Worm (Caenorhabditis elegans) whole organism, young adult: ENCODE measurements around the gene cdk-4.

Experiments used
- B0019.2 ChIP-seq: fragments of 200-800 bp; sonication (Bioruptor generic); conservative IDR thresholded peaks from 2 replicates; pipeline ENCODE4 v1.3.6; 2022; ENCODE audit warnings: missing genetic modification reagents, missing genetic modification characterization, missing compliant biosample characterization
- C17E4.6 ChIP-seq: fragments of 200-800 bp; sonication (Bioruptor generic); IDR thresholded peaks from 2 replicates; pipeline ENCODE4 v1.3.6; 2022; ENCODE audit warnings: missing genetic modification reagents, missing genetic modification characterization, missing compliant biosample characterization
- D2030.7 ChIP-seq: fragments of 200-800 bp; sonication (Bioruptor generic); IDR thresholded peaks from 2 replicates; pipeline ENCODE4 v1.3.6; 2022; ENCODE audit warnings: missing genetic modification reagents, missing genetic modification characterization, missing compliant biosample characterization
- F39B2.1 ChIP-seq: fragments of 200-800 bp; sonication (Bioruptor generic); IDR thresholded peaks from 2 replicates; pipeline ENCODE4 v1.3.6; 2022; ENCODE audit warnings: missing genetic modification reagents, missing genetic modification characterization, missing compliant biosample characterization
- F52B5.7 ChIP-seq: sonication (generic microtip); optimal IDR thresholded peaks from 2 replicates; lab custom pipeline; 2016; ENCODE audit warnings: mild to moderate bottlenecking, missing genetic modification characterization, missing compliant biosample characterization
- F55B11.4 ChIP-seq: sonication (generic microtip); optimal IDR thresholded peaks from 2 replicates; lab custom pipeline; 2016; ENCODE audit warnings: missing compliant biosample characterization, missing genetic modification characterization, borderline replicate concordance; ENCODE audit not compliant: insufficient read depth
- K12H6.12 ChIP-seq: fragments of 200-800 bp; sonication (Bioruptor generic); optimal IDR thresholded peaks from 2 replicates; lab custom pipeline; 2018; ENCODE audit warnings: mild to moderate bottlenecking, missing genetic modification characterization, missing compliant biosample characterization
- Y95B8A.8 ChIP-seq: fragments of 200-800 bp; sonication (Bioruptor generic); IDR thresholded peaks from 2 replicates; pipeline ENCODE4 v1.3.6; 2022; ENCODE audit warnings: missing genetic modification reagents, missing genetic modification characterization, missing compliant biosample characterization
- ama-1 ChIP-seq, 3 experiments: fragments of 150-350 bp in 1 of 3; sonication (generic microtip) in 2 of 3; optimal IDR thresholded peaks; 2 replicates each; lab custom pipeline; 2014 to 2018; ENCODE audit warnings: missing biosample characterization in 2 of 3, missing genetic modification characterization in 2 of 3, missing genetic modification reagents in 2 of 3
- attf-3 ChIP-seq: fragments of 200-800 bp; sonication (Bioruptor generic); conservative IDR thresholded peaks from 2 replicates; pipeline ENCODE4 v1.3.6; 2022; ENCODE audit warnings: missing genetic modification reagents, missing genetic modification characterization, missing compliant biosample characterization
- attf-5 ChIP-seq: fragments of 200-800 bp; sonication (Bioruptor generic); optimal IDR thresholded peaks from 2 replicates; lab custom pipeline; 2018; ENCODE audit warnings: mild to moderate bottlenecking, missing genetic modification characterization, missing compliant biosample characterization
- attf-6 ChIP-seq: fragments of 200-800 bp; sonication (Bioruptor generic); IDR thresholded peaks from 2 replicates; pipeline ENCODE4 v1.3.6; 2022; ENCODE audit warnings: missing genetic modification reagents, missing genetic modification characterization, missing compliant biosample characterization
- ceh-40 ChIP-seq: fragments of 200-800 bp; sonication (Bioruptor generic); IDR thresholded peaks from 2 replicates; pipeline ENCODE4 v1.3.6; 2022; ENCODE audit warnings: missing genetic modification characterization, missing compliant biosample characterization
- egl-44 ChIP-seq: fragments of 200-800 bp; sonication (Bioruptor generic); IDR thresholded peaks from 2 replicates; pipeline ENCODE4 v1.3.6; 2022; ENCODE audit warnings: missing genetic modification reagents, missing genetic modification characterization, missing compliant biosample characterization
- fkh-3 ChIP-seq: sonication (generic microtip); optimal IDR thresholded peaks from 2 replicates; lab custom pipeline; 2016; ENCODE audit warnings: mild to moderate bottlenecking, missing genetic modification characterization, missing compliant biosample characterization
- him-1 ChIP-seq: sonication (generic microtip); optimal IDR thresholded peaks from 2 replicates; lab custom pipeline; 2016; ENCODE audit warnings: missing genotype, missing genetic modification reagents, missing genetic modification characterization, missing compliant biosample characterization
- hmg-1.2 ChIP-seq: fragments of 200-800 bp; sonication (Bioruptor generic); IDR thresholded peaks from 2 replicates; pipeline ENCODE4 v1.3.6; 2022; ENCODE audit warnings: missing genetic modification reagents, missing genetic modification characterization, missing compliant biosample characterization
- hrde-1 ChIP-seq: sonication (generic microtip); optimal IDR thresholded peaks from 2 replicates; lab custom pipeline; 2016; ENCODE audit warnings: missing genetic modification characterization, mild to moderate bottlenecking, missing compliant biosample characterization, moderate library complexity, missing genotype, missing genetic modification reagents, borderline replicate concordance
- lag-1 ChIP-seq: fragments of 200-800 bp; sonication (Bioruptor generic); IDR thresholded peaks from 2 replicates; pipeline ENCODE4 v1.3.6; 2022; ENCODE audit warnings: missing genetic modification reagents, missing genetic modification characterization, missing compliant biosample characterization
- lin-35 ChIP-seq, 3 experiments: fragments of 150-350 bp in 2 of 3; sonication (generic microtip) in 1 of 3; optimal IDR thresholded peaks; 2 replicates each; lab custom pipeline; 2014 to 2018; ENCODE audit warnings: missing biosample characterization in 3 of 3, missing genetic modification characterization in 3 of 3, missing genetic modification reagents in 3 of 3
- lin-40 ChIP-seq: sonication (generic microtip); optimal IDR thresholded peaks from 2 replicates; lab custom pipeline; 2016; ENCODE audit warnings: missing genetic modification characterization, mild to moderate bottlenecking, missing compliant biosample characterization, missing genotype, missing genetic modification reagents
- madf-6 ChIP-seq: fragments of 200-800 bp; sonication (Bioruptor generic); IDR thresholded peaks from 2 replicates; pipeline ENCODE4 v1.3.6; 2022; ENCODE audit warnings: missing genetic modification reagents, missing genetic modification characterization, missing compliant biosample characterization
- mxl-1 ChIP-seq: sonication (generic microtip); optimal IDR thresholded peaks from 2 replicates; lab custom pipeline; 2016; ENCODE audit warnings: missing genetic modification characterization, missing compliant biosample characterization
- nhr-27 ChIP-seq: fragments of 200-800 bp; sonication (Bioruptor generic); optimal IDR thresholded peaks from 2 replicates; lab custom pipeline; 2018; ENCODE audit warnings: mild to moderate bottlenecking, missing genetic modification characterization, moderate library complexity, missing compliant biosample characterization
- nhr-80 ChIP-seq: sonication (generic microtip); optimal IDR thresholded peaks from 2 replicates; lab custom pipeline; 2016; ENCODE audit warnings: missing genetic modification characterization, missing compliant biosample characterization
- pbrm-1 ChIP-seq: fragments of 200-800 bp; sonication (Bioruptor generic); IDR thresholded peaks from 2 replicates; pipeline ENCODE4 v1.3.6; 2022; ENCODE audit warnings: missing genetic modification reagents, missing genetic modification characterization, missing compliant biosample characterization
- rec-8 ChIP-seq, 2 experiments: sonication (generic microtip); optimal IDR thresholded peaks; 2 replicates each; lab custom pipeline; 2016; ENCODE audit warnings: mild to moderate bottlenecking in 2 of 2, missing genetic modification characterization in 2 of 2, missing genetic modification reagents in 2 of 2, missing genotype in 2 of 2, missing biosample characterization in 1 of 2, missing compliant biosample characterization in 1 of 2, moderate library complexity in 1 of 2
- sea-2 ChIP-seq: fragments of 200-800 bp; sonication (Bioruptor generic); IDR thresholded peaks from 2 replicates; pipeline ENCODE4 v1.3.6; 2022; ENCODE audit warnings: missing genetic modification characterization, missing compliant biosample characterization
- snpc-1.1 ChIP-seq: sonication (generic microtip); optimal IDR thresholded peaks from 2 replicates; lab custom pipeline; 2017; ENCODE audit warnings: missing genetic modification characterization, mild to moderate bottlenecking, missing compliant biosample characterization, antibody characterized with exemption, moderate library complexity, missing genotype, missing genetic modification reagents; ENCODE audit not compliant: insufficient read depth
- snpc-1.3 ChIP-seq: sonication (generic microtip); optimal IDR thresholded peaks from 2 replicates; lab custom pipeline; 2017; ENCODE audit warnings: missing genetic modification characterization, mild to moderate bottlenecking, missing compliant biosample characterization, antibody characterized with exemption, moderate library complexity, missing genotype, missing genetic modification reagents; ENCODE audit not compliant: insufficient read depth
- snpc-3.4 ChIP-seq: sonication (generic microtip); optimal IDR thresholded peaks from 2 replicates; lab custom pipeline; 2017; ENCODE audit warnings: missing genetic modification characterization, mild to moderate bottlenecking, missing compliant biosample characterization, antibody characterized with exemption, moderate library complexity, missing genotype, missing genetic modification reagents
- unc-62 ChIP-seq: fragments of 150-350 bp; optimal IDR thresholded peaks from 2 replicates; lab custom pipeline; 2014; ENCODE audit warnings: missing biosample characterization, missing genetic modification reagents, missing genetic modification characterization
- zfh-2 ChIP-seq: fragments of 200-800 bp; sonication (Bioruptor generic); conservative IDR thresholded peaks from 2 replicates; pipeline ENCODE4 v1.3.6; 2022; ENCODE audit warnings: missing genetic modification reagents, missing genetic modification characterization, missing compliant biosample characterization
- zim-3 ChIP-seq: sonication (generic microtip); optimal IDR thresholded peaks from 2 replicates; lab custom pipeline; 2017; ENCODE audit warnings: mild to moderate bottlenecking, missing genetic modification characterization, moderate library complexity, missing compliant biosample characterization

The cdk-4 gene

DNA sequence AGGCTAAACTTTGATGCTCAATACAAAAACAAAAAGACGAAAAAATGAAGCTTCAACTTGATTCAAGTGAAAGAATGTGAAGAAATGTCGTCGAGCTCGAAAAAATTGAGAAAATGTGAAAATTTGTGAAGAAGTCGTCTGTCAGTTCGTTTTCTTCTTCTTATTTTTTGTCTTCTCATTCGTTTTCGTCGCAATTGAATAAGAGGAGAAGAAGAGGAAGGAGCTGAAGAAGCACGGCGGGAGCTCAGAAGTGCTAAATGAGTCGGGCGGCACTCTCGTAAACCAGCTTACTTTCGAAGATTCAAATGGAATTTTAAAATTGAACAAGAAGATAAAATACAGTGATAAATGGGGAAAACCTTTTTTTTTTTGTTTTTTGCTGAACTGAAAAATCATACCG, 13.5 kb downstream of the cdk-4 start (continued):
- no peak for TF ChIP-seq Y95B8A.8 (GFP tag; lab: Robert Waterston, UW)

DNA sequence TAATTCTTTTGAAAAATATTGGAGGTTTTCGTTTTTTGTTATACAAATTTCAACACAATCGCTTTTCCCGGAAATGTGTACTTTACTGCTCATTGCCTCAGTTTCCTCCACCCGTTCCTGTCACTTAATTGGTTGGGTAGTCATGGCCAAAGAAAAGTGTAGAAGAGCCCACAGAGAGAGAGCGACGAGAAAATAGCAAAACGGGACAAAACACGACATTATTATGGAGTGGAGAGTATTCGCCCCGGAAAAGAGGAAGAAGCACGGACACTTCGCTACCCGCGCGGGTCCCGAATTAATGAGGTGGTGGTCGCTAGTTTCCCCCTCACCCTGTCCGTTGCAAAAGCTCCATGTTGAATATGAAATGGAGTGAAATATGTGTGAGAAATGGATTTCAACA, 14.9 kb downstream of the cdk-4 start:
- TF ChIP-seq zfh-2 (GFP tag; lab: Robert Waterston, UW) (peak; percentile 41; the same call in 1 of the 2 replicates), K12H6.12 (no peak), D2030.7 (GFP tag; lab: Robert Waterston, UW) (no peak), hrde-1 (tag; lab: Kevin White, UChicago) (no peak), madf-6 (GFP tag; lab: Robert Waterston, UW) (no peak), attf-3 (0 out of 2 replicates have a peak, but pooled peaks have one; percentile 12)

DNA sequence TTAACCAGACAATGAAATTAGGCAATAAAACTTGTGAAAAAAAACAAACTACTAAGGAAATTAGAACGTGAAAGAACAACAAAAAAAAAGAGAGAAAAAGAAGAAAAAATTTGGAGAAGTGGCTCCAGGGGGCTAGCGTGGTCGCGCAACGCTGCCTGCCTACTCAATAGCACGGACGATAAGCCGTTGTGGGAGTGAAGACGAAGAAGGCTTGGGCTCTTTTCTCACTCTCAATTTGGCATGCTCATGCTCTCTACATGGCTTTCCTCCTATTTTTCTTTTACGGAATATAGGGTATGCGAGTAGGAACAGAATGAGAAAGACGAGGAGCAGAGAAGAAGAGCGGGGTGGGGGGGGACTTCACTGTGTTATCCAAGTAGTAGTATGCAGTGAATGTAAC, 16.4 kb downstream of the cdk-4 start:
- TF ChIP-seq lin-35 (GFP tag; optimal IDR thresholded peaks at IDR 0.05; lab: Kevin White, UChicago) = peak in 1 of 3 experiments; percentile 45
- no peak for TF ChIP-seq C17E4.6 (GFP tag; lab: Robert Waterston, UW)
- no peak for TF ChIP-seq snpc-1.1 (tag; lab: Kevin White, UChicago)
- TF ChIP-seq lin-40 (tag; lab: Kevin White, UChicago) = no peak
- no peak for TF ChIP-seq zim-3
- TF ChIP-seq lag-1 = no peak
- no peak for TF ChIP-seq rec-8 (tag; optimal IDR thresholded peaks at IDR 0.05; lab: Kevin White, UChicago)
- TF ChIP-seq F52B5.7 (tag; lab: Kevin White, UChicago) = no peak
- TF ChIP-seq F55B11.4 (tag; lab: Kevin White, UChicago) = no peak
- TF ChIP-seq hmg-1.2 (GFP tag; lab: Robert Waterston, UW) = peak; percentile 36; the same call in 1 of the 2 replicates
- TF ChIP-seq zfh-2 (GFP tag; lab: Robert Waterston, UW) = peak; percentile 46; the same call in 1 of the 2 replicates
- no peak for TF ChIP-seq unc-62
- TF ChIP-seq nhr-80 (tag; lab: Kevin White, UChicago) = no peak
- no peak for TF ChIP-seq pbrm-1 (GFP tag; lab: Robert Waterston, UW)
- no peak for TF ChIP-seq B0019.2
- peak; percentile 32 for TF ChIP-seq K12H6.12
- TF ChIP-seq, all 124 proteins: peak for 4

DNA sequence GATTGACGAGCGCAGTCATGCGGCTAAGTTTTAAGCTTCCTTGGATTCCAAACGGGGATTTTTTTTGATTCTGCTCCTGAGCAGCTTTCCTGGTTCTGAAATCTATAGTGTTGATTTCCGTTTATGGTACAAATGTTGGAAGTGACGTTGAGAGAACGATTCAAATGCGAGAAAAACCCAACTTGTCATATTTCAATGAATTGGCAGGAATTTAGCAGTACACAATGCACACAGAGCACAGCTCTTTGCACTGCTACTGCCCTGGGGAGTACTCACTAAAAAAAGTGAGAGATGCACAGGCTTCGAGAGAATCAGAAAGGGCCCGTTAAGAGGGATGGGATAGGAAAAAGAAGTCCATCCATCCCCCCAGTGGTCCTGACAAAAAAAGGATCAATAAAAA, 18.1 kb downstream of the cdk-4 start, which contains the start of gene sad-1:
Gene sad-1 (minus strand): TSS at position 101 of the 400 bp plus-strand sequence.
- TF ChIP-seq mxl-1 (tag; lab: Kevin White, UChicago) = no peak

DNA sequence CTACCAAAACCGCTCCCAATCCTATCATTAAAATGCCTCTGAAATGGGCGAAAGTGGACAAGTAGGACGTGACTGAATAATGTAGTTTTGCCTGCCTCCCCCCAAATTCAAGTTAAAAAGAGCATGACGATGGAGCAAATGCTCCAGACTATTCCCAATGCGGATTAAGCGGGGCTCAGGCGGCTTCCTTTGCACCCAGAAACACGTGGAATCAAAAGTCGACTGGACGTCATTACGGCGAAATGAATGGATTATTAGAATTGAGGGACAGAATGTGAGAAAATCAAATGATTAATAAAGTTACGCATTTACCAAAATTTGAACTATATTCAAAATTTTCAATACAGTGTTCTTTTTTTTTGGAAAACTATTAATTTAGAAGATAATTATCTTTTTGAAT, 18.8 kb downstream of the cdk-4 start:
- no peak for TF ChIP-seq F39B2.1
- no peak for TF ChIP-seq ceh-40
- TF ChIP-seq attf-6 (GFP tag; lab: Robert Waterston, UW) = no peak
- no peak for TF ChIP-seq sea-2 (GFP tag; lab: Robert Waterston, UW)
- no peak for TF ChIP-seq snpc-3.4 (tag; lab: Kevin White, UChicago)
- no peak for TF ChIP-seq fkh-3 (tag; lab: Kevin White, UChicago)
- no peak for TF ChIP-seq snpc-1.3 (tag; lab: Kevin White, UChicago)
- TF ChIP-seq egl-44 = no peak
- no peak for TF ChIP-seq ama-1 (optimal IDR thresholded peaks at IDR 0.05; lab: Kevin White, UChicago)
- TF ChIP-seq ama-1 (GFP tag; optimal IDR thresholded peaks at IDR 0.05; lab: Kevin White, UChicago) = no peak
- TF ChIP-seq him-1 (tag; lab: Kevin White, UChicago) = no peak
- TF ChIP-seq attf-5 (GFP tag; lab: Kevin White, UChicago) = no peak
- no peak for TF ChIP-seq attf-3
- no peak for TF ChIP-seq nhr-27 (tag; lab: Kevin White, UChicago)
- TF ChIP-seq, all 124 proteins: peak for 0
